Fruit fly (Drosophila melanogaster) whole organism, wandering third instar larva: ENCODE measurements around the gene MtnD.

Experiments
- Dfd ChIP-seq: fragments of >200 bp; optimal IDR thresholded peaks from 2 replicates; lab custom pipeline; 2017; ENCODE audit warnings: missing biosample characterization, missing genetic modification characterization
- Jra ChIP-seq: sonication (Bioruptor generic); optimal IDR thresholded peaks from 2 replicates; lab custom pipeline; 2016; ENCODE audit warnings: missing biosample characterization, missing genetic modification characterization
- OdsH ChIP-seq: fragments of 200-800 bp; sonication (Bioruptor generic); optimal IDR thresholded peaks from 2 replicates; lab custom pipeline; 2016; ENCODE audit warnings: missing biosample characterization, mild to moderate bottlenecking, missing genetic modification characterization
- dsf ChIP-seq: sonication (Bioruptor generic); optimal IDR thresholded peaks from 2 replicates; lab custom pipeline; 2016; ENCODE audit warnings: missing biosample characterization, missing genetic modification characterization, borderline replicate concordance
- psq ChIP-seq: fragments of 200-800 bp; sonication (Bioruptor generic); optimal IDR thresholded peaks from 3 replicates; lab custom pipeline; 2017; ENCODE audit warnings: missing biosample characterization, mild to moderate bottlenecking, missing genetic modification characterization, moderate library complexity
- rgr ChIP-seq: fragments of 200-800 bp; sonication (Bioruptor generic); optimal IDR thresholded peaks from 3 replicates; lab custom pipeline; 2016; ENCODE audit warnings: missing biosample characterization, mild to moderate bottlenecking, missing genetic modification characterization
- tai ChIP-seq: sonication (Bioruptor generic); optimal IDR thresholded peaks from 2 replicates; lab custom pipeline; 2016; ENCODE audit warnings: missing biosample characterization, missing genetic modification characterization
- woc ChIP-seq: sonication (Bioruptor generic); optimal IDR thresholded peaks from 2 replicates; lab custom pipeline; 2016; ENCODE audit warnings: missing biosample characterization, mild to moderate bottlenecking, missing genetic modification characterization

MtnD gene

dm6 chr3R:20581376-20581775, 46.6 kb downstream of the MtnD start, which contains the start of gene CG34008:
TSS of gene CG34008 (minus strand) at chr3R:20581522.
- no peak for TF ChIP-seq Dfd (GFP tag; lab: Kevin White, UChicago)
- no peak for TF ChIP-seq Jra (GFP tag; lab: Kevin White, UChicago)
- no peak for TF ChIP-seq dsf (GFP tag; lab: Kevin White, UChicago)
- no peak for TF ChIP-seq rgr
- no peak for TF ChIP-seq woc (GFP tag; lab: Kevin White, UChicago)
- no peak for TF ChIP-seq psq (GFP tag; lab: Kevin White, UChicago)
- TF ChIP-seq tai: no peak
- TF ChIP-seq OdsH (GFP tag; lab: Kevin White, UChicago): no peak
